Worm (Caenorhabditis elegans): Measurements from ENCODE around the gene srx-85.

DNA sequence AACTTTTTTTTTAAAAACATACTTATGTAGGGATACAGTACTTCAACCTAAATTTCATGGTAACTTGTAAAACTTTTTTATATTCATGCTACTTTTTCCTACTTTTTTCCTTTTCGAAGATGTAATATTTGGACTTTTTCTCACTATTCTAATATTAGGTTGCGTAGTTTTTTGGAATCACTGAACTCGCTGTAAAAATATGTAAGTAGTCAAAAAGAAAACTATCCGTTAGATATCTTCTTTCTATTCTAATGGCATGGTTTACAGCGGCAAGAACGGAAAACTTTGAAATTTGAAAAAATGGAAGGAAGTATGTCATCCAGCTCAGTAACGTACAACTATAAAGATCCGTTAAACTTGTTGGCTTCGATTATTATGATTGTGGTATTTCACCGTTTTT, 37.0 kb downstream of the srx-85 start, which contains the start of gene srx-82:
- TF ChIP-seq ama-1 (optimal IDR thresholded peaks at IDR 0.05): no peak
- TF ChIP-seq F13C5.2 (tag; optimal IDR thresholded peaks at IDR 0.05): no peak
- no peak for TF ChIP-seq aly-1 (tag; optimal IDR thresholded peaks at IDR 0.05)
- no peak for TF ChIP-seq ets-7 (tag; optimal IDR thresholded peaks at IDR 0.05)
- no peak for TF ChIP-seq hmbx-1 (tag; optimal IDR thresholded peaks at IDR 0.05)
- TF ChIP-seq flt-1 (GFP tag; IDR thresholded peaks at IDR 0.05): no peak
- TF ChIP-seq scrt-1 (GFP tag; IDR thresholded peaks at IDR 0.05): no peak
- TF ChIP-seq ceh-36 (tag; optimal IDR thresholded peaks at IDR 0.05): no peak
- TF ChIP-seq sea-1 (GFP tag; conservative IDR thresholded peaks at IDR 0.05): no peak
- no peak for TF ChIP-seq B0310.2 (tag; optimal IDR thresholded peaks at IDR 0.05)

All from whole organism, early embryonic.